Worm (Caenorhabditis elegans) whole organism, early embryonic: Measurements from ENCODE around the gene ZK896.5.

Experiments
- ama-1 ChIP-seq: fragments of 150-350 bp; optimal IDR thresholded peaks from 2 replicates; lab custom pipeline; 2014
- ets-7 ChIP-seq: sonication (generic microtip); optimal IDR thresholded peaks from 2 replicates; lab custom pipeline; 2016; ENCODE audit warnings: missing genotype, missing genetic modification characterization, missing compliant biosample characterization
- hmg-4 ChIP-seq: fragments of 200-800 bp; sonication (Bioruptor generic); optimal IDR thresholded peaks from 2 replicates; lab custom pipeline; 2018; ENCODE audit warnings: mild to moderate bottlenecking, missing genetic modification characterization, missing compliant biosample characterization
- scrt-1 ChIP-seq: fragments of 200-800 bp; sonication (Bioruptor generic); IDR thresholded peaks from 2 replicates; pipeline ENCODE4 v1.3.6; 2022; ENCODE audit warnings: missing genetic modification characterization, missing compliant biosample characterization

DNA sequence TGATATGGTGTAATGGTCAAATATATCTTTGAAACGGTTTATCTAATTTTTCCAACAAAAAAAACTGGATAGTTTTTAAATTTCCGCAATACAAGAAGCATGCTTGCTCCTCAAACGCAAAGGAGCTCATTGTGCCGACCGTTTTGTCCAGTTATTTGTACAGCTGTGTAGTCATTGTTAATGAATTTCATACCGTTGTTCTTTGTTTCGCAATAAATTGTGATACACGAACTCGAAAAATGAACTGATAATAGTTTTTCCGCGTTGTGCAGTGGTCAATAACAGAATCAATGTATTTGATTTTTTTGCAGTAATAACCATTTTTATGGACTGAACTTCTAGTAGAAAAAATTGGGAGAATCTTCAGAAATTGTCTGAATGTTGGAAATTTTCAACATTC lies 19.4 kb upstream of the ZK896.5 start:
- no peak for TF ChIP-seq ama-1 (lab: Kevin White, UChicago)
- no peak for TF ChIP-seq hmg-4 (GFP tag; lab: Kevin White, UChicago)
- no peak for TF ChIP-seq scrt-1 (GFP tag; lab: Robert Waterston, UW)
- no peak for TF ChIP-seq ets-7
